Fruit fly (Drosophila melanogaster) whole organism, prepupa: ENCODE results near the gene Ppcs.

ENCODE experiments used
- Blimp-1 ChIP-seq: fragments of 200-800 bp; sonication (Bioruptor generic); optimal IDR thresholded peaks from 3 replicates; lab custom pipeline; 2017; ENCODE audit warnings: missing biosample characterization, missing genetic modification characterization, mild to moderate bottlenecking, moderate library complexity, missing genetic modification reagents
- CG10631 ChIP-seq: fragments of 200-800 bp; sonication (Bioruptor generic); optimal IDR thresholded peaks from 2 replicates; lab custom pipeline; 2016; ENCODE audit warnings: missing biosample characterization, missing genetic modification characterization
- CG10669 ChIP-seq: fragments of 200-800 bp; sonication (Bioruptor generic); optimal IDR thresholded peaks from 3 replicates; lab custom pipeline; 2018; ENCODE audit warnings: missing biosample characterization, mild to moderate bottlenecking, missing genetic modification characterization, moderate library complexity
- CG11294 ChIP-seq: fragments of 200-800 bp; sonication (Bioruptor generic); IDR thresholded peaks from 2 replicates; pipeline ENCODE4 v1.3.6; 2022; ENCODE audit warnings: missing biosample characterization, missing genetic modification characterization
- CG11902 ChIP-seq: fragments of 200-800 bp; sonication (Bioruptor generic); optimal IDR thresholded peaks from 3 replicates; lab custom pipeline; 2016; ENCODE audit warnings: missing biosample characterization, missing genetic modification characterization
- CG3032 ChIP-seq: fragments of 200-800 bp; optimal IDR thresholded peaks from 2 replicates; lab custom pipeline; 2019; ENCODE audit warnings: missing biosample characterization, mild to moderate bottlenecking, missing genetic modification characterization, moderate library complexity
- CG31627 ChIP-seq: fragments of 200-800 bp; sonication (Bioruptor generic); optimal IDR thresholded peaks from 3 replicates; lab custom pipeline; 2016; ENCODE audit warnings: missing biosample characterization, missing genetic modification characterization
- CG32006 ChIP-seq: fragments of 200-800 bp; sonication (Bioruptor generic); optimal IDR thresholded peaks from 3 replicates; lab custom pipeline; 2017; ENCODE audit warnings: missing biosample characterization, mild to moderate bottlenecking, missing genetic modification characterization
- CG3919 ChIP-seq: fragments of 200-800 bp; sonication (Bioruptor generic); optimal IDR thresholded peaks from 3 replicates; lab custom pipeline; 2016; ENCODE audit warnings: missing biosample characterization, missing genetic modification characterization
- CG4318 ChIP-seq: fragments of 200-800 bp; sonication (Bioruptor generic); optimal IDR thresholded peaks from 3 replicates; lab custom pipeline; 2017; ENCODE audit warnings: missing biosample characterization, mild to moderate bottlenecking, missing genetic modification characterization
- CG6163 ChIP-seq: fragments of 200-800 bp; sonication (Bioruptor generic); IDR thresholded peaks from 3 replicates; pipeline ENCODE4 v1.3.6; 2022; ENCODE audit warnings: missing biosample characterization, missing genetic modification characterization
- CG6808 ChIP-seq: fragments of 200-800 bp; sonication (Bioruptor generic); optimal IDR thresholded peaks from 3 replicates; lab custom pipeline; 2017; ENCODE audit warnings: missing biosample characterization, missing genetic modification characterization, mild to moderate bottlenecking, moderate library complexity, missing genetic modification reagents
- CG6854 ChIP-seq: fragments of 200-800 bp; sonication (Bioruptor generic); optimal IDR thresholded peaks from 2 replicates; lab custom pipeline; 2017; ENCODE audit warnings: missing biosample characterization, mild to moderate bottlenecking, missing genetic modification characterization
- CG7368 ChIP-seq: fragments of 200-800 bp; sonication (Bioruptor generic); optimal IDR thresholded peaks from 3 replicates; lab custom pipeline; 2016; ENCODE audit warnings: missing biosample characterization, missing genetic modification characterization
- CG8119 ChIP-seq: fragments of 200-800 bp; sonication (Bioruptor generic); IDR thresholded peaks from 3 replicates; pipeline ENCODE4 v1.3.6; 2022; ENCODE audit warnings: missing biosample characterization, missing genetic modification characterization
- CG8319 ChIP-seq: fragments of 200-800 bp; sonication (Bioruptor generic); optimal IDR thresholded peaks from 3 replicates; lab custom pipeline; 2016; ENCODE audit warnings: missing biosample characterization, missing genetic modification characterization
- Eip75B ChIP-seq: fragments of 200-800 bp; sonication (Bioruptor generic); optimal IDR thresholded peaks from 3 replicates; lab custom pipeline; 2016; ENCODE audit warnings: missing biosample characterization, missing genetic modification characterization
- Eip78C ChIP-seq: fragments of 200-800 bp; sonication (Bioruptor generic); peaks from one replicate; lab custom pipeline; 2016; ENCODE audit warnings: missing biosample characterization, missing genetic modification characterization
- Eip93F ChIP-seq: fragments of 200-800 bp; sonication (Bioruptor generic); optimal IDR thresholded peaks from 2 replicates; lab custom pipeline; 2016; ENCODE audit warnings: missing biosample characterization, mild to moderate bottlenecking, missing genetic modification characterization
- Ets21C ChIP-seq: fragments of 200-800 bp; sonication (Bioruptor generic); optimal IDR thresholded peaks from 3 replicates; lab custom pipeline; 2016; ENCODE audit warnings: missing biosample characterization, missing genetic modification characterization
- Ets96B ChIP-seq: fragments of 200-800 bp; optimal IDR thresholded peaks from 2 replicates; lab custom pipeline; 2019; ENCODE audit warnings: missing biosample characterization, mild to moderate bottlenecking, missing genetic modification characterization, moderate library complexity
- Gug ChIP-seq: fragments of 200-800 bp; sonication (Bioruptor generic); IDR thresholded peaks from 2 replicates; pipeline ENCODE4 v1.3.6; 2022; ENCODE audit warnings: missing biosample characterization, missing genetic modification characterization
- Hr39 ChIP-seq: fragments of 200-800 bp; sonication (Bioruptor generic); optimal IDR thresholded peaks from 2 replicates; lab custom pipeline; 2016; ENCODE audit warnings: missing biosample characterization, missing genetic modification characterization
- Lpt ChIP-seq: fragments of 200-800 bp; sonication (Bioruptor generic); optimal IDR thresholded peaks from 3 replicates; lab custom pipeline; 2016; ENCODE audit warnings: missing biosample characterization, missing genetic modification characterization
- Met ChIP-seq: fragments of 200-800 bp; sonication (Bioruptor generic); optimal IDR thresholded peaks from 3 replicates; lab custom pipeline; 2016; ENCODE audit warnings: missing biosample characterization, missing genetic modification characterization
- OdsH ChIP-seq: fragments of 200-800 bp; sonication (Bioruptor generic); optimal IDR thresholded peaks from 3 replicates; lab custom pipeline; 2016; ENCODE audit warnings: missing biosample characterization, missing genetic modification characterization
- Sox14 ChIP-seq: fragments of 200-800 bp; sonication (Bioruptor generic); optimal IDR thresholded peaks from 3 replicates; lab custom pipeline; 2016; ENCODE audit warnings: missing biosample characterization, missing genetic modification characterization
- Sox15 ChIP-seq: fragments of 200-800 bp; sonication (Bioruptor generic); optimal IDR thresholded peaks from 3 replicates; lab custom pipeline; 2016; ENCODE audit warnings: missing biosample characterization, missing genetic modification characterization
- achi ChIP-seq: fragments of 200-800 bp; sonication (Bioruptor generic); optimal IDR thresholded peaks from 3 replicates; lab custom pipeline; 2016; ENCODE audit warnings: missing biosample characterization, missing genetic modification characterization
- acj6 ChIP-seq: fragments of 200-800 bp; sonication (Bioruptor generic); optimal IDR thresholded peaks from 3 replicates; lab custom pipeline; 2016; ENCODE audit warnings: missing biosample characterization, missing genetic modification characterization
- dac ChIP-seq: fragments of 200-800 bp; sonication (Bioruptor generic); optimal IDR thresholded peaks from 2 replicates; lab custom pipeline; 2017; ENCODE audit warnings: missing biosample characterization, mild to moderate bottlenecking, missing genetic modification characterization
- dsx ChIP-seq: fragments of 200-800 bp; optimal IDR thresholded peaks from 3 replicates; lab custom pipeline; 2019; ENCODE audit warnings: missing biosample characterization, mild to moderate bottlenecking, missing genetic modification characterization, moderate library complexity; ENCODE audit not compliant: poor library complexity, severe bottlenecking
- eg ChIP-seq: fragments of 200-800 bp; sonication (Bioruptor generic); IDR thresholded peaks from 3 replicates; pipeline ENCODE4 v1.3.6; 2022; ENCODE audit warnings: missing biosample characterization, missing genetic modification characterization
- esn ChIP-seq: fragments of 200-800 bp; sonication (Bioruptor generic); optimal IDR thresholded peaks from 2 replicates; lab custom pipeline; 2016; ENCODE audit warnings: missing biosample characterization, mild to moderate bottlenecking, missing genetic modification characterization, moderate library complexity
- fd85E ChIP-seq: fragments of 200-800 bp; sonication (Bioruptor generic); optimal IDR thresholded peaks from 3 replicates; lab custom pipeline; 2016; ENCODE audit warnings: missing biosample characterization, missing genetic modification characterization
- fkh ChIP-seq: fragments of 200-800 bp; sonication (Bioruptor generic); optimal IDR thresholded peaks from 3 replicates; lab custom pipeline; 2017; ENCODE audit warnings: missing biosample characterization, mild to moderate bottlenecking, missing genetic modification characterization, moderate library complexity
- net ChIP-seq: fragments of 200-800 bp; sonication (Bioruptor generic); optimal IDR thresholded peaks from 3 replicates; lab custom pipeline; 2016; ENCODE audit warnings: missing biosample characterization, missing genetic modification characterization
- salr ChIP-seq, 2 experiments: fragments of 200-800 bp; sonication (Bioruptor generic); optimal IDR thresholded peaks; 3 replicates each; lab custom pipeline; 2016 to 2018; ENCODE audit warnings: missing biosample characterization in 2 of 2, missing genetic modification characterization in 2 of 2, mild to moderate bottlenecking in 1 of 2
- spab ChIP-seq: fragments of 200-800 bp; sonication (Bioruptor generic); optimal IDR thresholded peaks from 2 replicates; lab custom pipeline; 2017; ENCODE audit warnings: missing biosample characterization, mild to moderate bottlenecking, missing genetic modification characterization, missing genetic modification reagents
- svp ChIP-seq: fragments of 200-800 bp; sonication (Bioruptor generic); peaks from one replicate; lab custom pipeline; 2016; ENCODE audit warnings: missing biosample characterization, missing genetic modification characterization
- topi ChIP-seq: fragments of 200-800 bp; sonication (Bioruptor generic); optimal IDR thresholded peaks from 3 replicates; lab custom pipeline; 2016; ENCODE audit warnings: missing biosample characterization, missing genetic modification characterization

Gene Ppcs

DNA sequence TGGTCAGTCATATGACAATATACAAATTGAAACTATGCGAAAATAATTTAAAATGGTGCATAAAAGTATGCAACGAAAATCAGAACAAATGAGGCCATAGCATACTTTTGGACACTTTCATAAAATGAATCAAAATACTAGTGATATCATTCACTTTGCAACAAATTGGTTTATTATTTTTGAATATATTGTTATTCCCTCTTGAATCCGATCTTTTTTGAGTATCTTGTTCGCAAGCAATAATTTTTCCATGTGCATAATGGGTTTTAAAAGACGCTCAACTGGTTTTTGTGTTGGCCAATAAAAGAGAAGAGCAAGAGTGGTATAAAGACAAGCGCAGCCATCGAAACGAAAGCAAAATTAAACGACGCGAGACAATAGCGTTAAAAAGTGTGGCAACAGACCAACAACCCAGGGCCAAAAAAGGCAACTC is 40.0 kb upstream of the Ppcs start (continued):
- TF ChIP-seq Eip93F (GFP tag; lab: Kevin White, UChicago) (no peak), esn (GFP tag; lab: Kevin White, UChicago) (peak; percentile 91), dsx (GFP tag; lab: Kevin White, UChicago) (peak; percentile 49), achi (GFP tag; lab: Kevin White, UChicago) (peak; percentile 79), Eip78C (GFP tag; lab: Kevin White, UChicago) (peak; percentile 90), dac (peak; percentile 58), CG10669 (peak; percentile 84), CG6163 (GFP tag; lab: Robert Waterston, UW) (no peak), CG11902 (peak; percentile 59), fd85E (peak; percentile 56), CG7368 (peak; percentile 73), Sox14 (GFP tag; lab: Kevin White, UChicago) (peak; percentile 89), salr (GFP tag; optimal IDR thresholded peaks at IDR 0.05; lab: Kevin White, UChicago) (peak; percentile 75 to 89), fkh (GFP tag; lab: Kevin White, UChicago) (no peak), CG10631 (GFP tag; lab: Kevin White, UChicago) (peak; percentile 79), CG6854 (GFP tag; lab: Kevin White, UChicago) (peak; percentile 78), acj6 (GFP tag; lab: Kevin White, UChicago) (peak; percentile 85), CG4318 (peak; percentile 80), topi (GFP tag; lab: Kevin White, UChicago) (peak; percentile 81), Ets96B (peak; percentile 64), Met (peak; percentile 89)
- TF ChIP-seq, all 60 proteins: peak for 53

DNA sequence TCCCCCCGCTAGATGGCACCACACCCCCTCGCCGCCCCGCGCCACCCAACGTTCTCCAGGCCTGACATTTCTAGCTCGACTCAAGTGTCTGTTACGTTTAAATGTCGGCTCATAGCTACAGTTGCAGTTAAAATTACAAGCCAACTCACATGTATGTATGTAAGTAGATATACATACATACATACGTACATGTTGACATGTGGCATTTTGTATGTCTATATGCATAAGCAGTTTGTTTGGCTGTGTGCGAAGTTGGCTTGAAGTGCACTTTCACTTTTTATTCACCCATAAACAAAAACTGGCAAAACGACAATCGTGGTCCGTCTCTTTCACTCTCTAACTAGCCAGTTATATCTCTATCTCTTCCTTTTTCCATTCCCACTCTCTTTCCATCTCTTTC is 35.1 kb upstream of the Ppcs start:
- TF ChIP-seq fkh (GFP tag; lab: Kevin White, UChicago) = no peak
- TF ChIP-seq CG3032 (tag; lab: Kevin White, UChicago) = no peak
- TF ChIP-seq CG11902 = no peak
- no peak for TF ChIP-seq OdsH (GFP tag; lab: Kevin White, UChicago)
- no peak for TF ChIP-seq dac
- TF ChIP-seq Eip75B (GFP tag; lab: Kevin White, UChicago) = no peak
- TF ChIP-seq Hr39 (GFP tag; lab: Kevin White, UChicago) = no peak
- no peak for TF ChIP-seq CG6808 (GFP tag; lab: Kevin White, UChicago)
- no peak for TF ChIP-seq spab (GFP tag; lab: Kevin White, UChicago)
- no peak for TF ChIP-seq eg
- TF ChIP-seq Eip78C (GFP tag; lab: Kevin White, UChicago) = peak; percentile 55
- TF ChIP-seq Lpt (GFP tag; lab: Kevin White, UChicago) = peak; percentile 38
- TF ChIP-seq Blimp-1 (GFP tag; lab: Kevin White, UChicago) = peak; percentile 72
- no peak for TF ChIP-seq CG11294
- TF ChIP-seq Ets21C (GFP tag; lab: Kevin White, UChicago) = no peak
- no peak for TF ChIP-seq CG6854 (GFP tag; lab: Kevin White, UChicago)
- TF ChIP-seq Gug (GFP tag; lab: Robert Waterston, UW) = no peak
- peak; percentile 23; the same call in 1 of the 3 replicates for TF ChIP-seq CG8119 (GFP tag; lab: Robert Waterston, UW)
- TF ChIP-seq CG32006 (GFP tag; lab: Kevin White, UChicago) = no peak
- no peak for TF ChIP-seq CG3919 (GFP tag; lab: Kevin White, UChicago)
- no peak for TF ChIP-seq CG31627 (GFP tag; lab: Kevin White, UChicago)
- TF ChIP-seq fd85E = no peak
- TF ChIP-seq Sox15 = no peak
- TF ChIP-seq CG10669 = no peak
- TF ChIP-seq net = no peak
- TF ChIP-seq CG8319 = no peak
- TF ChIP-seq svp (GFP tag; lab: Kevin White, UChicago) = no peak
